Worm (Caenorhabditis elegans) whole organism, L4 larva: Measurements from ENCODE around the gene mig-23.

Source experiments
- F26F4.8 ChIP-seq: fragments of 200-800 bp; sonication (Bioruptor generic); conservative IDR thresholded peaks from 2 replicates; pipeline ENCODE4 v1.3.6; 2022; ENCODE audit warnings: missing genetic modification characterization, missing compliant biosample characterization
- F49E8.2 ChIP-seq: sonication (generic microtip); optimal IDR thresholded peaks from 2 replicates; lab custom pipeline; 2016; ENCODE audit warnings: missing compliant biosample characterization, mild to moderate bottlenecking, missing genetic modification characterization, borderline replicate concordance
- T26A8.4 ChIP-seq: fragments of 200-800 bp; sonication (Bioruptor generic); IDR thresholded peaks from 2 replicates; pipeline ENCODE4 v1.3.6; 2022; ENCODE audit warnings: missing genetic modification characterization, missing compliant biosample characterization
- Y105C5A.15 ChIP-seq: fragments of 200-800 bp; sonication (Bioruptor generic); IDR thresholded peaks from 2 replicates; pipeline ENCODE4 v1.3.6; 2022; ENCODE audit warnings: missing genetic modification characterization, missing compliant biosample characterization
- Y48G9A.11 ChIP-seq: fragments of 200-800 bp; sonication (Bioruptor generic); IDR thresholded peaks from 2 replicates; pipeline ENCODE4 v1.3.6; 2022; ENCODE audit warnings: missing genetic modification reagents, missing genetic modification characterization, missing compliant biosample characterization
- ZK337.2 ChIP-seq: fragments of 200-800 bp; sonication (Bioruptor generic); IDR thresholded peaks from 2 replicates; pipeline ENCODE4 v1.3.6; 2022; ENCODE audit warnings: missing genetic modification reagents, missing genetic modification characterization, missing compliant biosample characterization
- aha-1 ChIP-seq: fragments of 150-350 bp; peaks from one replicate; lab custom pipeline; 2014; ENCODE audit warnings: missing biosample characterization, missing genetic modification characterization
- ama-1 ChIP-seq: fragments of 150-350 bp; optimal IDR thresholded peaks from 2 replicates; lab custom pipeline; 2014; ENCODE audit warnings: inconsistent platforms, mixed read lengths
- attf-4 ChIP-seq: sonication (generic microtip); optimal IDR thresholded peaks from 3 replicates; lab custom pipeline; 2017; ENCODE audit warnings: missing biosample characterization, missing genetic modification characterization
- ceh-32 ChIP-seq: sonication (generic microtip); optimal IDR thresholded peaks from 2 replicates; lab custom pipeline; 2016; ENCODE audit warnings: mild to moderate bottlenecking, missing genetic modification characterization, missing compliant biosample characterization; ENCODE audit not compliant: poor library complexity
- ceh-82 ChIP-seq: sonication (generic microtip); optimal IDR thresholded peaks from 2 replicates; lab custom pipeline; 2017; ENCODE audit warnings: missing biosample characterization, missing genetic modification characterization
- ces-1 ChIP-seq: fragments of 150-350 bp; sonication (generic microtip); optimal IDR thresholded peaks from 4 replicates; lab custom pipeline; 2014; ENCODE audit warnings: missing biosample characterization, missing genetic modification reagents, missing genetic modification characterization
- daf-8 ChIP-seq: fragments of 200-800 bp; sonication (Bioruptor generic); IDR thresholded peaks from 2 replicates; pipeline ENCODE4 v1.3.6; 2022; ENCODE audit warnings: missing genetic modification characterization, missing compliant biosample characterization
- dmd-9 ChIP-seq: fragments of 200-800 bp; sonication (Bioruptor generic); IDR thresholded peaks from 2 replicates; pipeline ENCODE4 v1.3.6; 2022; ENCODE audit warnings: missing genetic modification reagents, missing genetic modification characterization, missing compliant biosample characterization
- duxl-1 ChIP-seq: sonication (generic microtip); optimal IDR thresholded peaks from 2 replicates; lab custom pipeline; 2016; ENCODE audit warnings: mild to moderate bottlenecking, missing genetic modification characterization, moderate library complexity, missing compliant biosample characterization; ENCODE audit not compliant: poor library complexity
- egl-27 ChIP-seq: sonication (generic microtip); optimal IDR thresholded peaks from 3 replicates; lab custom pipeline; 2017; ENCODE audit warnings: missing biosample characterization, missing genetic modification reagents, missing genetic modification characterization
- gei-8 ChIP-seq: fragments of 200-800 bp; sonication (Bioruptor generic); optimal IDR thresholded peaks from 2 replicates; lab custom pipeline; 2018; ENCODE audit warnings: mild to moderate bottlenecking, missing genetic modification characterization, missing compliant biosample characterization
- hif-1 ChIP-seq, 2 experiments: sonication (generic microtip); optimal IDR thresholded peaks; 2 replicates each; lab custom pipeline; 2016 to 2017; ENCODE audit warnings: missing compliant biosample characterization in 2 of 2, missing genetic modification characterization in 2 of 2, missing genetic modification reagents in 2 of 2, missing genotype in 2 of 2, mild to moderate bottlenecking in 1 of 2
- hmg-1.1 ChIP-seq: fragments of 200-800 bp; sonication (Bioruptor generic); IDR thresholded peaks from 2 replicates; pipeline ENCODE4 v1.3.6; 2022; ENCODE audit warnings: missing genetic modification reagents, missing genetic modification characterization, missing compliant biosample characterization
- jun-1 ChIP-seq: fragments of 150-350 bp; optimal IDR thresholded peaks from 2 replicates; lab custom pipeline; 2014; ENCODE audit warnings: missing biosample characterization, missing genetic modification reagents, missing genetic modification characterization
- lim-7 ChIP-seq: fragments of 200-800 bp; sonication (Bioruptor generic); IDR thresholded peaks from 2 replicates; pipeline ENCODE4 v1.3.6; 2022; ENCODE audit warnings: missing genetic modification characterization, missing compliant biosample characterization
- lin-1 ChIP-seq: fragments of 200-800 bp; sonication (Bioruptor generic); IDR thresholded peaks from 2 replicates; pipeline ENCODE4 v1.3.6; 2022; ENCODE audit warnings: missing genetic modification reagents, missing genetic modification characterization, missing compliant biosample characterization
- lsy-2 ChIP-seq, 2 experiments: fragments of 150-350 bp in 1 of 2; sonication (generic microtip) in 1 of 2; optimal IDR thresholded peaks; 2 replicates each; lab custom pipeline; 2014 to 2017; ENCODE audit warnings: missing biosample characterization in 2 of 2, missing genetic modification characterization in 2 of 2
- madf-5 ChIP-seq, 2 experiments: fragments of 200-800 bp; sonication (Bioruptor generic); IDR thresholded peaks; 2 replicates each; pipeline ENCODE4 v1.3.6; 2022; ENCODE audit warnings: missing compliant biosample characterization in 2 of 2, missing genetic modification characterization in 2 of 2
- mes-2 ChIP-seq: sonication (generic microtip); optimal IDR thresholded peaks from 2 replicates; lab custom pipeline; 2016; ENCODE audit warnings: missing genotype, mild to moderate bottlenecking, missing genetic modification characterization, missing compliant biosample characterization; ENCODE audit not compliant: poor library complexity, severe bottlenecking
- nhr-10 ChIP-seq: fragments of 150-350 bp; optimal IDR thresholded peaks from 2 replicates; lab custom pipeline; 2014; ENCODE audit warnings: missing biosample characterization, missing genetic modification characterization
- nhr-102 ChIP-seq: sonication (generic microtip); optimal IDR thresholded peaks from 2 replicates; lab custom pipeline; 2016; ENCODE audit warnings: mild to moderate bottlenecking, missing genetic modification characterization, moderate library complexity, missing compliant biosample characterization
- nhr-11 ChIP-seq: fragments of 150-350 bp; optimal IDR thresholded peaks from 2 replicates; lab custom pipeline; 2014; ENCODE audit warnings: missing biosample characterization, missing genetic modification characterization
- nhr-42 ChIP-seq: fragments of 200-800 bp; sonication (Bioruptor generic); IDR thresholded peaks from 2 replicates; pipeline ENCODE4 v1.3.6; 2022; ENCODE audit warnings: missing genetic modification characterization, missing compliant biosample characterization
- nhr-6 ChIP-seq: fragments of 150-350 bp; optimal IDR thresholded peaks from 2 replicates; lab custom pipeline; 2014; ENCODE audit warnings: missing biosample characterization, missing genetic modification characterization
- nhr-77 ChIP-seq: fragments of 150-350 bp; optimal IDR thresholded peaks from 2 replicates; lab custom pipeline; 2014; ENCODE audit warnings: missing biosample characterization, missing genetic modification characterization
- pha-4 ChIP-seq, 2 experiments: fragments of 150-350 bp in 1 of 2; fragments of 200-800 bp in 1 of 2; sonication (Bioruptor generic) in 1 of 2; IDR thresholded peaks in 1 of 2; optimal IDR thresholded peaks in 1 of 2; 2 replicates each; pipeline versions ENCODE4 v1.3.6 to Lab custom; 2014 to 2022; ENCODE audit warnings: missing genetic modification characterization in 2 of 2, missing genetic modification reagents in 2 of 2, missing biosample characterization in 1 of 2, missing compliant biosample characterization in 1 of 2
- pqm-1 ChIP-seq: sonication (generic microtip); optimal IDR thresholded peaks from 2 replicates; lab custom pipeline; 2017; ENCODE audit warnings: missing biosample characterization, missing genetic modification characterization
- saeg-2 ChIP-seq: fragments of 200-800 bp; sonication (Bioruptor generic); IDR thresholded peaks from 2 replicates; pipeline ENCODE4 v1.3.6; 2022; ENCODE audit warnings: missing genetic modification reagents, missing genetic modification characterization, missing compliant biosample characterization
- set-16 ChIP-seq: fragments of 200-800 bp; sonication (Bioruptor generic); IDR thresholded peaks from 2 replicates; pipeline ENCODE4 v1.3.6; 2022; ENCODE audit warnings: missing genetic modification reagents, missing genetic modification characterization, missing compliant biosample characterization
- snpc-4 ChIP-seq: fragments of 150-350 bp; optimal IDR thresholded peaks from 2 replicates; lab custom pipeline; 2014; ENCODE audit warnings: missing biosample characterization, missing genetic modification characterization
- spr-1 ChIP-seq: sonication (generic microtip); optimal IDR thresholded peaks from 2 replicates; lab custom pipeline; 2016; ENCODE audit warnings: mild to moderate bottlenecking, missing genetic modification characterization, missing compliant biosample characterization
- tag-97 ChIP-seq: fragments of 200-800 bp; sonication (Bioruptor generic); IDR thresholded peaks from 2 replicates; pipeline ENCODE4 v1.3.6; 2022; ENCODE audit warnings: missing genetic modification characterization, missing compliant biosample characterization
- unc-39 ChIP-seq: sonication (generic microtip); optimal IDR thresholded peaks from 2 replicates; lab custom pipeline; 2017; ENCODE audit warnings: missing biosample characterization, missing genetic modification characterization
- vab-7 ChIP-seq: fragments of 200-800 bp; sonication (Bioruptor generic); IDR thresholded peaks from 2 replicates; pipeline ENCODE4 v1.3.6; 2022; ENCODE audit warnings: missing genetic modification reagents, missing genetic modification characterization, missing compliant biosample characterization
- zag-1 ChIP-seq: fragments of 150-350 bp; optimal IDR thresholded peaks from 2 replicates; lab custom pipeline; 2014; ENCODE audit warnings: missing biosample characterization, missing genetic modification characterization
- zfp-2 ChIP-seq: sonication (generic microtip); optimal IDR thresholded peaks from 2 replicates; lab custom pipeline; 2016; ENCODE audit warnings: mild to moderate bottlenecking, missing genetic modification characterization, missing compliant biosample characterization
- zfp-3 ChIP-seq: fragments of 200-800 bp; sonication (Bioruptor generic); conservative IDR thresholded peaks from 2 replicates; pipeline ENCODE4 v1.3.6; 2022; ENCODE audit warnings: missing genetic modification reagents, missing genetic modification characterization, missing compliant biosample characterization
- zip-11 ChIP-seq: fragments of 200-800 bp; sonication (Bioruptor generic); IDR thresholded peaks from 2 replicates; pipeline ENCODE4 v1.3.6; 2022; ENCODE audit warnings: missing genetic modification characterization, missing compliant biosample characterization
- ztf-11 ChIP-seq: fragments of 150-350 bp; optimal IDR thresholded peaks from 2 replicates; lab custom pipeline; 2014; ENCODE audit warnings: missing biosample characterization, missing genetic modification characterization

The mig-23 gene

ce11 chrX:5981698-5982097, 33.0 kb upstream of the mig-23 start:
- TF ChIP-seq daf-8 (GFP tag; lab: Robert Waterston, UW) (no peak), unc-39 (no peak), aha-1 (tag; lab: Kevin White, UChicago) (peak; percentile 88), lim-7 (GFP tag; lab: Robert Waterston, UW) (no peak), spr-1 (tag; lab: Kevin White, UChicago) (no peak), pha-4 (GFP tag; IDR thresholded peaks at IDR 0.05; lab: Robert Waterston, UW) (peak; percentile 25; the same call in 1 of the 2 replicates), pha-4 (tag; optimal IDR thresholded peaks at IDR 0.05; lab: Kevin White, UChicago) (no peak), pqm-1 (tag; lab: Kevin White, UChicago) (no peak), lsy-2 (tag; optimal IDR thresholded peaks at IDR 0.05; lab: Kevin White, UChicago) (peak in 1 of 2 experiments; percentile 3), set-16 (peak; percentile 63; the same call in 1 of the 2 replicates), zag-1 (tag; lab: Kevin White, UChicago) (no peak), egl-27 (no peak), nhr-10 (tag; lab: Kevin White, UChicago) (no peak), madf-5 (GFP tag; IDR thresholded peaks at IDR 0.05; lab: Robert Waterston, UW) (no peak), nhr-77 (tag; lab: Kevin White, UChicago) (no peak), lin-1 (GFP tag; lab: Robert Waterston, UW) (no peak), dmd-9 (GFP tag; lab: Robert Waterston, UW) (no peak), tag-97 (GFP tag; lab: Robert Waterston, UW) (no peak), nhr-42 (GFP tag; lab: Robert Waterston, UW) (no peak), zfp-3 (GFP tag; lab: Robert Waterston, UW) (no peak), Y105C5A.15 (no peak), vab-7 (GFP tag; lab: Robert Waterston, UW) (no peak), nhr-102 (tag; lab: Kevin White, UChicago) (no peak), ceh-82 (tag; lab: Kevin White, UChicago) (no peak), ama-1 (no peak), nhr-11 (tag; lab: Kevin White, UChicago) (no peak), zfp-2 (tag; lab: Kevin White, UChicago) (no peak), zip-11 (GFP tag; lab: Robert Waterston, UW) (no peak), attf-4 (tag; lab: Kevin White, UChicago) (no peak), ceh-32 (tag; lab: Kevin White, UChicago) (no peak), saeg-2 (GFP tag; lab: Robert Waterston, UW) (no peak), ztf-11 (tag; lab: Kevin White, UChicago) (no peak), F49E8.2 (tag; lab: Kevin White, UChicago) (no peak), duxl-1 (tag; lab: Kevin White, UChicago) (no peak), hmg-1.1 (GFP tag; lab: Robert Waterston, UW) (0 out of 2 replicates have a peak, but pooled peaks have one; percentile 33), snpc-4 (tag; lab: Kevin White, UChicago) (no peak), ZK337.2 (GFP tag; lab: Robert Waterston, UW) (no peak)

- TF ChIP-seq T26A8.4 (GFP tag; lab: Robert Waterston, UW) (no peak), ces-1 (no peak), mes-2 (tag; lab: Kevin White, UChicago) (no peak), nhr-102 (tag; lab: Kevin White, UChicago) (no peak), Y48G9A.11 (no peak), hif-1 (tag; optimal IDR thresholded peaks at IDR 0.05; lab: Kevin White, UChicago) (no peak), jun-1 (tag; lab: Kevin White, UChicago) (no peak), F26F4.8 (GFP tag; lab: Robert Waterston, UW) (no peak), nhr-6 (tag; lab: Kevin White, UChicago) (no peak), tag-97 (GFP tag; lab: Robert Waterston, UW) (no peak), gei-8 (no peak), zfp-3 (GFP tag; lab: Robert Waterston, UW) (no peak)
- TF ChIP-seq, all 104 proteins: peak for 0
These were observed 29.1 kb upstream of the mig-23 start, which contains the start of gene kin-2 for ce11 chrX:5977754-5978153. kin-2 (minus strand) TSS chrX:5977854.
